Fruit fly (Drosophila melanogaster): ENCODE measurements around the gene Mrm2.

The Mrm2 gene

DNA sequence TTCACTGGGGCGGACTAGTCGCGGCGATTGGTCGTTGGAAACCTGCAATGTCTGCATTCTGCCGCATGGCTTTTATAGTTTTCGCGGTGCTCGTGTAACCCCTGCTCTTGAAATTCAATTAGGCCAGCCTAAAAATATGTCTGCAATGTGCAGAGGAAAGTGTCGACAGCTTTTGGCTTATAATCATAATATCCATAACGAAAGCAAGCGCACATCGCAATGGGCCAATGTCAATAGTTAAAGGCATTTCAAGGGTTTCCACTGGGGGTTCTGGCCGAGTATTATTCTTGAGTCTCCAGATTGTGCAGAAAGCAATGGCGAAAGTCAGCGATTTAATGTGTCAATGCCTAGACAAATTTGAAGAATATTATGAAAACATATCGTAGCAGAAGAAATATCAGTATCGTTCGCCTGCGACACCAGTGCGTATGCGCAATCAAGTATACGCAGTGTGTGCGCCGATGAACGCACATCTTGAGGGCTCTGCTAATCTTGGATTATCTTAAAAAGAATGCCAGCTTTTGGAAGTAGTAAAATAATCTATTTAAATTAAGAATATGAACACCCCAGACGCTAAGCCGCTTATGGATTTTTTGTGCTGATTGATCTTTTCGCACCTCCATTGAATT lies 26.9 kb downstream of the Mrm2 start, which contains the start of gene ninaE:
Gene ninaE, minus strand, starts transcription at position 51 of the 629 bp plus-strand sequence.
- TF ChIP-seq CTCF (optimal IDR thresholded peaks at IDR 0.05), result no peak
- TF ChIP-seq CG8478 (optimal IDR thresholded peaks at IDR 0.05), result no peak

DNA sequence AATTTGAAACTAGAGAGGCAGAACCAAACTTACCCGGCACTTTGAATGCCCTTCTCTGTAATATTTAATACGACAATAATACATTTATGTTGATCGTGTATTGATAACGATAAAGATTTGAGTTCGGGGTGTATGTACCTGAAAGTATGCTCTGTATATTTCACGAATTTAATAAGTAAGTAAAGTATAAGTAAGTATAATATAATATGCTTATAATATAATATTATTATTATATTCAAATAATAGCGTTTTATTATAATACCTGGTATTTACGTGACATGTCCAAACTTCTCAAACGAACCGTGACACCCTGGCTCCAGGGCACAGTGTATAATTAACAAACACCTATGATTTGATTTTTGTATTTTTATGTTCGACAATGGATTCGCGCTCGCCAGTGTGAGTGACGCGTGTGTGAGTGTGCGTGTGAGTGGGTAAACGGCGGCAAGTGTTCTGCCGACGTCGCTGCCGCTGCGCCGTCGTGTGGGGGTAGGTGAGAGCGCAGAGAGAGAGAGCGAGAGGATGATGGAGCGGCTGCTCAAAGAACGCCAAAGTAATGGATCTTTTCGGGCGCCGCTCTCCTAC lies 28.3 kb downstream of the Mrm2 start:
- TF ChIP-seq CTCF (optimal IDR thresholded peaks at IDR 0.05), result no peak
- no peak for TF ChIP-seq CG8478 (optimal IDR thresholded peaks at IDR 0.05)

- TF ChIP-seq CG8478 (optimal IDR thresholded peaks at IDR 0.05) (no peak), CTCF (optimal IDR thresholded peaks at IDR 0.05) (no peak)
Measured at dm6 chr3R:19890340-19890998, 29.1 kb downstream of the Mrm2 start, which contains the start of gene CG4733. TSS of gene CG4733 (plus strand) at chr3R:19890689.

DNA sequence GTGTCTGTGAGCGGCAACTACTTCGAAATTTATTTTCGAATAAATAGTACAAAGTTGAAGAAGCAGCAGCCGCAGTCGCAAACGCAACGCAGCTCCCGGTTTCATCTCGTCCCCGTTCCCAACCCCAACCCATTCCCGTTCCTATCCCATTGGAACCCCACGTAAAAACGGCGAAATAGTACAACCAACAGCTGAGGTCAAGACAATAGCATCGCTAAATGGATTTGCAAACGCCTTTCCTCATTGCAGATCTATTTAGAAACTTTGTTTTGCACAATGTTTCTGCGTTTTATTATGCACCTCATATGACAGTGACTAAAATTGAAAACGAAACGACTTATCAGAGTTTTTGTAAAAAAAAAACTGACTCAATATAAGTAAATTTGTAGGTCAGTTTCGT lies 30.0 kb downstream of the Mrm2 start:
- TF ChIP-seq CTCF (optimal IDR thresholded peaks at IDR 0.05) (no peak), CG8478 (optimal IDR thresholded peaks at IDR 0.05) (no peak)

DNA sequence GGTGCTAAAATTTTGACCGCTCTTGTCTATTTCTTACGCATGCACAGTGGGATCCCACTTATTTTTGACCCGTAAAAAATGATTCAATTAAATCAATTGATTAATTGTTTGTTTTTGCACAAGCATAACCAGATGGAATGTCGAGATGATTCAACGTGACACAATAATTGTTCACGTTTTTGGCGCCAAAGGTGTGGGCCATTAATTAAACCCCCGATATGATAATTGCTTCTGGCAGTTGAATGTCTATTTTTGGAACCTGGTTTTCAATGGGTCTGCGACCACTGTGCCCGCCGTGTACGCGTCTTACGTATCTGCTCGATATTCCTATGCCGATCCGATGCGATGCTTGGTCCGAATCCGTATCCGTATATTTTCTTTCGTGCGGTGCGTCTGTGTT lies 30.6 kb downstream of the Mrm2 start:
- TF ChIP-seq CTCF (optimal IDR thresholded peaks at IDR 0.05) (no peak), CG8478 (optimal IDR thresholded peaks at IDR 0.05) (no peak)

dm6 chr3R:19895305-19895704 lies 33.9 kb downstream of the Mrm2 start:
- TF ChIP-seq CG8478 (optimal IDR thresholded peaks at IDR 0.05) (no peak), CTCF (optimal IDR thresholded peaks at IDR 0.05) (no peak)

- TF ChIP-seq CTCF (optimal IDR thresholded peaks at IDR 0.05), result no peak
- no peak for TF ChIP-seq CG8478 (optimal IDR thresholded peaks at IDR 0.05)
Measured at dm6 chr3R:19901742-19902141, 40.3 kb downstream of the Mrm2 start.

DNA sequence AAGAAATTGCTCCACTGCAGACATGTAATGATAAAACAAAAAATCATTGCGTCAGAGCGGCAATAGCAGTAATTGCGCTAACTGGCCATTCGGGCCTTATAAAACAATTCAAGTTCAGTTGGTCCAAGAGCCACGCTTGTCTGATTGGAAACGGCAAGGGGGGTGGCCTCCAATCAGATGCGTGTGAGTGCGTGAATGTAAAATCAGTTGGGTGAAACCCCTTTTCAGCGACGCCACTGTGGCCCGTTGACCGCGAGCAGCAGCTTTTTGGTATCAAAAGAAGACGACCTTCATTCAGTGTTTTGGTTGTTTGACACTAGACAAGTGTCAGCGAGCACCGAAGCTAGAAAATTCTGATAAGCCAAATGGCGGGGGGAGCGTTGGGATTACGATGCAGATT lies 40.9 kb downstream of the Mrm2 start:
- TF ChIP-seq CTCF (optimal IDR thresholded peaks at IDR 0.05) (no peak), CG8478 (optimal IDR thresholded peaks at IDR 0.05) (no peak)

DNA sequence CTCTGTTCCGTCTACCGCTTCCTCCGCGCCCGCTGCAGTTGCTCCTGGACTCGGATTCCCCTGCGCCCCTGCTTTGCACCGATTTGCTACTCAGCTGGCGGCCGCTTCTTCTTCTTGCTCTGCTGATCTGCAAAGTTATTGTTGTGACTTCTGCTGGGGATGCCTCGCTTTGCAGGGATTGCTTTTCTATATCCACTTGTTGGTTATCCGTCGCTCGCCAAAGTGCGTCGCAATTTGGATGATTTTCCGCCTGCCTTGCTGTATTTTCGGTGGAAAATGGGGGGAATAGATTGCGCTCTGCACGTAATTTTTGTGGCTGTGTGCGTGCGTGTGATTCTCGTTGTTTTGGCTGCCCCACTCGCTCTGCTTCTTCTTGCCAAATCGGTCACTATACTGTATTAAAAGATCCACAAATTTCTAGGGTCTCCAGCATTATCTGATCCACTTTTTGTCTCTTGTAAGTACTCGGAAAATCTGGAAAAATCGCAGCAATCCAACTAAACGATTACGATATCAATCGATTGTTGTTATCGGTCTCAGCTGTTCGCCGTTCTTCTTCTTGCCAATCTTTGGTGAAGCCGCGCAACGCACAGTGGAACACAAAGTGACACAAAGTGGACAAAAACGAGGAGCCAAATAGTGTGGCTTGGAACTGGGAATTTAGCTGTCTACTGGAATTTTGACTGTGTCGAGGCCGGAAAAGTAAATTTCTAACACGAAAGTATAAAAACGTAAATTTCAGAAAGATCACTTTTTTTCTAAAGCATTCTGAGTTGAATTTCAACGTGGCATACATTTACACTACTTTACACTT lies 41.7 kb downstream of the Mrm2 start, which contains the start of gene ClpX:
Gene ClpX, minus strand, starts transcription at position 764 of the 814 bp plus-strand sequence.
- TF ChIP-seq CTCF (optimal IDR thresholded peaks at IDR 0.05), result no peak
- TF ChIP-seq CG8478 (optimal IDR thresholded peaks at IDR 0.05), result no peak

DNA sequence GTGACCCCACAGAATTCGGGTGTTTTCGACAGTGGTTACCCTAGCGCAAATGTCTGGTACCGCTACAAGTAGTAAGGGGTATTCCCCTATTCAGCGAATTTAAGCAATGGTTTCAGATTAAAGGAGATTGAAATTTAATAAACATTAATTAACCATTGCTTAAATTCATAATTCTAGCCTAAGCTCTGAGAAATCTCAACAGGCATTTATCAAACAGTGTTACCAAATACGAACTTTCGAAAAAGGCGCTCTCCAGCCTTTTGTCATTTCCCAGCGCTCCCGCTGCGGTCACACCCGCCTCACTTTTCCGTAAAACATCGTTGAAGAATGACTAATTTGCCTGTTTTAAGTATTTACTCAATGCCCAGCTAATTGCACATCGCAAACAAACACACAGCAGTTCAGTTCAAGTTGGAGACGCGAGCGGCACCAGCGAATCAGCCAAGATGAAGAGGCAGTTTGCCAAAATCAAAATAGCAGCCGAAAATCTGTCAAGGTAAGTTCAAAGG lies 43.5 kb downstream of the Mrm2 start, which contains the start of the genes Surf6 and RhoGAP92B:
Gene Surf6, minus strand, starts transcription at position 4 of the 509 bp plus-strand sequence.
Gene RhoGAP92B, plus strand, starts transcription at position 300 of the 509 bp plus-strand sequence.
- peak in 1 of 2 experiments; percentile 9 for TF ChIP-seq CTCF (optimal IDR thresholded peaks at IDR 0.05)
- no peak for TF ChIP-seq CG8478 (optimal IDR thresholded peaks at IDR 0.05)

dm6 chr3R:19905932-19906439 lies 44.6 kb downstream of the Mrm2 start:
- TF ChIP-seq CTCF (optimal IDR thresholded peaks at IDR 0.05) (no peak), CG8478 (optimal IDR thresholded peaks at IDR 0.05) (no peak)

- no peak for TF ChIP-seq CG8478 (optimal IDR thresholded peaks at IDR 0.05)
- no peak for TF ChIP-seq CTCF (optimal IDR thresholded peaks at IDR 0.05)
Measured at dm6 chr3R:19908863-19909343, 47.5 kb downstream of the Mrm2 start.

- TF ChIP-seq CTCF (optimal IDR thresholded peaks at IDR 0.05) (no peak), CG8478 (optimal IDR thresholded peaks at IDR 0.05) (no peak)
Measured at dm6 chr3R:19909541-19910182, 48.3 kb downstream of the Mrm2 start.
